Fruit fly (Drosophila melanogaster) whole organism, embryonic: Measurements from ENCODE around the gene CG32040.
A peak's percentile ranks its signal among the peaks of the same experiment; 100 is the strongest.

Experiments used
- ATbp ChIP-seq: fragments of 200-800 bp; sonication (Bioruptor generic); optimal IDR thresholded peaks from 2 replicates; lab custom pipeline; 2017; ENCODE audit warnings: missing biosample characterization, mild to moderate bottlenecking, missing genetic modification characterization, missing genetic modification reagents
- Abd-B ChIP-seq: fragments of 200-800 bp; sonication (Bioruptor generic); optimal IDR thresholded peaks from 2 replicates; lab custom pipeline; 2018; ENCODE audit warnings: missing biosample characterization, mild to moderate bottlenecking, missing genetic modification characterization, moderate library complexity
- CG10366 ChIP-seq: fragments of 200-800 bp; sonication (Bioruptor generic); IDR thresholded peaks from 2 replicates; pipeline ENCODE4 v1.3.6; 2022; ENCODE audit warnings: missing biosample characterization, missing genetic modification characterization
- CG11695 ChIP-seq: fragments of 200-800 bp; sonication (Bioruptor generic); IDR thresholded peaks from 3 replicates; pipeline ENCODE4 v1.3.6; 2022; ENCODE audit warnings: missing biosample characterization, missing genetic modification characterization
- CG13287 ChIP-seq: fragments of 200-800 bp; sonication (Bioruptor generic); IDR thresholded peaks from 2 replicates; pipeline ENCODE4 v1.3.6; 2022; ENCODE audit warnings: missing biosample characterization, missing genetic modification characterization; ENCODE audit not compliant: partially characterized antibody
- CG13624 ChIP-seq: fragments of 200-800 bp; sonication (Bioruptor generic); optimal IDR thresholded peaks from 2 replicates; lab custom pipeline; 2016; ENCODE audit warnings: missing biosample characterization, missing genetic modification characterization
- CG13775 ChIP-seq: fragments of 200-800 bp; sonication (Bioruptor generic); optimal IDR thresholded peaks from 3 replicates; lab custom pipeline; 2017; ENCODE audit warnings: missing biosample characterization, mild to moderate bottlenecking, missing genetic modification characterization
- CG14050 ChIP-seq: fragments of 200-800 bp; sonication (Bioruptor generic); IDR thresholded peaks from 3 replicates; pipeline ENCODE4 v1.3.6; 2022; ENCODE audit warnings: missing biosample characterization, missing genetic modification characterization
- CG15514 ChIP-seq: fragments of 200-800 bp; sonication (Bioruptor generic); optimal IDR thresholded peaks from 3 replicates; lab custom pipeline; 2017; ENCODE audit warnings: missing biosample characterization, missing genetic modification characterization, mild to moderate bottlenecking, moderate library complexity, missing genetic modification reagents
- CG17912 ChIP-seq: fragments of 200-800 bp; sonication (Bioruptor generic); optimal IDR thresholded peaks from 2 replicates; lab custom pipeline; 2018; ENCODE audit warnings: missing biosample characterization, mild to moderate bottlenecking, missing genetic modification characterization
- CG18011 ChIP-seq: fragments of 200-800 bp; sonication (Bioruptor generic); optimal IDR thresholded peaks from 2 replicates; lab custom pipeline; 2017; ENCODE audit warnings: missing biosample characterization, missing genetic modification characterization, mild to moderate bottlenecking, moderate library complexity, missing genotype
- CG1832 ChIP-seq: fragments of 200-800 bp; sonication (Bioruptor generic); optimal IDR thresholded peaks from 2 replicates; lab custom pipeline; 2017; ENCODE audit warnings: missing biosample characterization, mild to moderate bottlenecking, missing genetic modification characterization, inconsistent platforms
- CG34224 ChIP-seq: fragments of 200-800 bp; sonication (Bioruptor generic); IDR thresholded peaks from 3 replicates; pipeline ENCODE4 v1.3.6; 2022; ENCODE audit warnings: missing biosample characterization, missing genetic modification characterization; ENCODE audit not compliant: partially characterized antibody
- CG34376 ChIP-seq: fragments of 200-800 bp; sonication (Bioruptor generic); optimal IDR thresholded peaks from 2 replicates; lab custom pipeline; 2018; ENCODE audit warnings: missing biosample characterization, mild to moderate bottlenecking, missing genetic modification characterization
- CG3995 ChIP-seq: fragments of 200-800 bp; sonication (Bioruptor generic); optimal IDR thresholded peaks from 3 replicates; lab custom pipeline; 2016; ENCODE audit warnings: missing biosample characterization, missing genetic modification characterization
- CG4707 ChIP-seq: fragments of 200-800 bp; sonication (Bioruptor generic); optimal IDR thresholded peaks from 2 replicates; lab custom pipeline; 2018; ENCODE audit warnings: missing biosample characterization, mild to moderate bottlenecking, missing genetic modification characterization, moderate library complexity
- CG6254 ChIP-seq: fragments of 200-800 bp; sonication (Bioruptor generic); optimal IDR thresholded peaks from 3 replicates; lab custom pipeline; 2017; ENCODE audit warnings: mild to moderate bottlenecking, missing biosample characterization, missing genetic modification reagents, missing genetic modification characterization
- CG6272 ChIP-seq: fragments of 200-800 bp; sonication (Bioruptor generic); IDR thresholded peaks from 2 replicates; pipeline ENCODE4 v1.3.6; 2022; ENCODE audit warnings: missing biosample characterization, missing genetic modification characterization
- CG8281 ChIP-seq: fragments of 200-800 bp; sonication (Bioruptor generic); optimal IDR thresholded peaks from 2 replicates; lab custom pipeline; 2018; ENCODE audit warnings: missing biosample characterization, mild to moderate bottlenecking, missing genetic modification characterization, moderate library complexity
- CG9797 ChIP-seq: fragments of 200-800 bp; sonication (Bioruptor generic); optimal IDR thresholded peaks from 3 replicates; lab custom pipeline; 2018; ENCODE audit warnings: missing biosample characterization, mild to moderate bottlenecking, missing genetic modification characterization
- CHES-1-like ChIP-seq: fragments of 200-800 bp; sonication (Bioruptor generic); optimal IDR thresholded peaks from 2 replicates; lab custom pipeline; 2016; ENCODE audit warnings: missing biosample characterization, missing genetic modification characterization
- Camta ChIP-seq: fragments of 200-800 bp; sonication (Bioruptor generic); optimal IDR thresholded peaks from 2 replicates; lab custom pipeline; 2016; ENCODE audit warnings: missing biosample characterization, missing genetic modification characterization
- CrebB ChIP-seq: fragments of 200-800 bp; sonication (Bioruptor generic); optimal IDR thresholded peaks from 3 replicates; lab custom pipeline; 2018; ENCODE audit warnings: missing biosample characterization, mild to moderate bottlenecking, missing genetic modification characterization
- Ets65A ChIP-seq: fragments of 200-800 bp; sonication (Bioruptor generic); peaks from one replicate; lab custom pipeline; 2016; ENCODE audit warnings: missing biosample characterization, missing genetic modification characterization
- Hand ChIP-seq: fragments of 200-800 bp; sonication (Bioruptor generic); optimal IDR thresholded peaks from 2 replicates; lab custom pipeline; 2017; ENCODE audit warnings: mild to moderate bottlenecking, missing biosample characterization, missing genetic modification reagents, missing genetic modification characterization
- Hr51 ChIP-seq, 2 experiments: fragments of 200-800 bp; sonication (Bioruptor generic); optimal IDR thresholded peaks; 2 replicates in 1 of 2; 3 replicates in 1 of 2; lab custom pipeline; 2016 to 2018; ENCODE audit warnings: missing biosample characterization in 2 of 2, missing genetic modification characterization in 2 of 2, mild to moderate bottlenecking in 1 of 2, moderate library complexity in 1 of 2
- Hr78 ChIP-seq, 2 experiments: fragments of 200-800 bp in 1 of 2; fragments of >200 bp in 1 of 2; sonication (Bioruptor generic) in 1 of 2; optimal IDR thresholded peaks; 2 replicates each; lab custom pipeline; 2017 to 2019; ENCODE audit warnings: missing biosample characterization in 2 of 2, missing genetic modification characterization in 2 of 2, mild to moderate bottlenecking in 1 of 2, moderate library complexity in 1 of 2
- Med ChIP-seq: fragments of 200-800 bp; sonication (Bioruptor generic); peaks from one replicate; lab custom pipeline; 2016; ENCODE audit warnings: missing biosample characterization, missing genetic modification characterization, mild to moderate bottlenecking, inconsistent platforms, moderate library complexity
- Optix ChIP-seq: fragments of 200-800 bp; sonication (Bioruptor generic); IDR thresholded peaks from 3 replicates; pipeline ENCODE4 v1.3.6; 2022; ENCODE audit warnings: missing biosample characterization, missing genetic modification characterization
- Trl ChIP-seq, 3 experiments: fragments of >200 bp in 2 of 3; fragments of 200-800 bp in 1 of 3; sonication (Bioruptor generic) in 1 of 3; optimal IDR thresholded peaks; 2 replicates in 1 of 3; 3 replicates in 2 of 3; lab custom pipeline; 2016 to 2017; ENCODE audit warnings: missing biosample characterization in 1 of 3, missing genetic modification characterization in 1 of 3
- bsh ChIP-seq, 2 experiments: fragments of 200-800 bp; sonication (Bioruptor generic); optimal IDR thresholded peaks; 2 replicates each; lab custom pipeline; 2017 to 2018; ENCODE audit warnings: mild to moderate bottlenecking in 2 of 2, missing biosample characterization in 2 of 2, missing genetic modification characterization in 2 of 2, moderate library complexity in 1 of 2
- cg ChIP-seq: fragments of 200-800 bp; sonication (Bioruptor generic); optimal IDR thresholded peaks from 3 replicates; lab custom pipeline; 2019; ENCODE audit warnings: missing biosample characterization, mild to moderate bottlenecking, missing genetic modification characterization, moderate library complexity
- chinmo ChIP-seq: fragments of 200-800 bp; sonication (Bioruptor generic); IDR thresholded peaks from 4 replicates; pipeline ENCODE4 v1.3.6; 2022; ENCODE audit warnings: missing biosample characterization, missing genetic modification characterization; ENCODE audit not compliant: partially characterized antibody
- ems ChIP-seq: fragments of 200-800 bp; sonication (Bioruptor generic); optimal IDR thresholded peaks from 3 replicates; lab custom pipeline; 2016; ENCODE audit warnings: missing biosample characterization, missing genetic modification characterization
- ewg ChIP-seq: fragments of 200-800 bp; sonication (Bioruptor generic); optimal IDR thresholded peaks from 3 replicates; lab custom pipeline; 2017; ENCODE audit warnings: mild to moderate bottlenecking, missing biosample characterization, missing genetic modification reagents, missing genetic modification characterization
- fu2 ChIP-seq: fragments of 200-800 bp; sonication (Bioruptor generic); optimal IDR thresholded peaks from 2 replicates; lab custom pipeline; 2016; ENCODE audit warnings: missing biosample characterization, missing genetic modification characterization
- kay ChIP-seq: fragments of 200-800 bp; sonication (Bioruptor generic); optimal IDR thresholded peaks from 2 replicates; lab custom pipeline; 2016; ENCODE audit warnings: missing biosample characterization, missing genetic modification characterization
- klu ChIP-seq: fragments of 200-800 bp; sonication (Bioruptor generic); IDR thresholded peaks from 2 replicates; pipeline ENCODE4 v1.3.6; 2022; ENCODE audit warnings: missing biosample characterization, missing genetic modification characterization
- ro ChIP-seq: fragments of 200-800 bp; sonication (Bioruptor generic); IDR thresholded peaks from 2 replicates; pipeline ENCODE4 v1.3.6; 2022; ENCODE audit warnings: missing biosample characterization, missing genetic modification characterization
- sd ChIP-seq: fragments of 200-800 bp; sonication (Bioruptor generic); optimal IDR thresholded peaks from 3 replicates; lab custom pipeline; 2018; ENCODE audit warnings: missing biosample characterization, mild to moderate bottlenecking, missing genetic modification characterization, moderate library complexity
- sens ChIP-seq: fragments of 200-800 bp; sonication (Bioruptor generic); peaks from one replicate; lab custom pipeline; 2016; ENCODE audit warnings: missing biosample characterization, missing genetic modification characterization
- sr ChIP-seq: fragments of 200-800 bp; sonication (Bioruptor generic); IDR thresholded peaks from 3 replicates; pipeline ENCODE4 v1.3.6; 2022; ENCODE audit warnings: missing biosample characterization, missing genetic modification characterization
- sug ChIP-seq: fragments of 200-800 bp; optimal IDR thresholded peaks from 2 replicates; lab custom pipeline; 2019; ENCODE audit warnings: missing biosample characterization, mild to moderate bottlenecking, missing genetic modification characterization, moderate library complexity
- tll ChIP-seq, 2 experiments: fragments of 200-800 bp in 1 of 2; fragments of >200 bp in 1 of 2; sonication (Bioruptor generic) in 1 of 2; optimal IDR thresholded peaks; 2 replicates each; lab custom pipeline; 2017 to 2019; ENCODE audit warnings: missing biosample characterization in 2 of 2, missing genetic modification characterization in 2 of 2, mild to moderate bottlenecking in 1 of 2, moderate library complexity in 1 of 2
- tna ChIP-seq: fragments of 200-800 bp; sonication (Bioruptor generic); IDR thresholded peaks from 2 replicates; pipeline ENCODE4 v1.3.6; 2022; ENCODE audit warnings: missing biosample characterization, missing genetic modification characterization; ENCODE audit not compliant: partially characterized antibody
- vvl ChIP-seq: fragments of 200-800 bp; sonication (Bioruptor generic); IDR thresholded peaks from 2 replicates; pipeline ENCODE4 v1.3.6; 2022; ENCODE audit warnings: missing biosample characterization, missing genetic modification characterization

CG32040 gene

dm6 chr3L:9400697-9401353, 47.0 kb downstream of the CG32040 start:
- TF ChIP-seq CG13775 (GFP tag; lab: Kevin White, UChicago) (no peak), CG14050 (GFP tag; lab: Robert Waterston, UW) (peak; percentile 74; the same call in 2 of the 3 replicates), klu (GFP tag; lab: Robert Waterston, UW) (no peak), CG6272 (GFP tag; lab: Robert Waterston, UW) (no peak), cg (GFP tag; lab: Kevin White, UChicago) (peak; percentile 84), kay (GFP tag; lab: Kevin White, UChicago) (peak; percentile 26), Camta (GFP tag; lab: Kevin White, UChicago) (no peak), CG10366 (GFP tag; lab: Robert Waterston, UW) (no peak), sr (GFP tag; lab: Robert Waterston, UW) (0 out of 3 replicates have a peak, but pooled peaks have one; percentile 17), CG17912 (GFP tag; lab: Kevin White, UChicago) (no peak), vvl (GFP tag; lab: Robert Waterston, UW) (no peak), ro (no peak), Abd-B (GFP tag; lab: Kevin White, UChicago) (no peak), Med (GFP tag; lab: Kevin White, UChicago) (peak; percentile 71), tna (GFP tag; lab: Robert Waterston, UW) (no peak), ewg (GFP tag; lab: Kevin White, UChicago) (no peak), CG13287 (no peak), ATbp (GFP tag; lab: Kevin White, UChicago) (no peak), sens (GFP tag; lab: Kevin White, UChicago) (peak; percentile 71), CG8281 (tag; lab: Kevin White, UChicago) (no peak), CG4707 (no peak), CG11695 (GFP tag; lab: Robert Waterston, UW) (no peak), chinmo (peak; percentile 67; the same call in 2 of the 4 replicates), Trl (optimal IDR thresholded peaks at IDR 0.05; lab: Kevin White, UChicago) (peak; percentile 55 to 74), Trl (GFP tag; optimal IDR thresholded peaks at IDR 0.05; lab: Kevin White, UChicago) (no peak), CG15514 (peak; percentile 60), CG9797 (GFP tag; lab: Kevin White, UChicago) (no peak), CG1832 (GFP tag; lab: Kevin White, UChicago) (peak; percentile 3), Hr78 (GFP tag; optimal IDR thresholded peaks at IDR 0.05; lab: Kevin White, UChicago) (no peak), CHES-1-like (peak; percentile 20), fu2 (GFP tag; lab: Kevin White, UChicago) (no peak), CG3995 (GFP tag; lab: Kevin White, UChicago) (no peak), tll (GFP tag; optimal IDR thresholded peaks at IDR 0.05; lab: Kevin White, UChicago) (no peak)

- TF ChIP-seq Hr51 (GFP tag; optimal IDR thresholded peaks at IDR 0.05; lab: Kevin White, UChicago) (no peak), Trl (optimal IDR thresholded peaks at IDR 0.05; lab: Kevin White, UChicago) (peak; percentile 91 to 96), Trl (GFP tag; optimal IDR thresholded peaks at IDR 0.05; lab: Kevin White, UChicago) (peak; percentile 40), ems (GFP tag; lab: Kevin White, UChicago) (no peak), CG13624 (GFP tag; lab: Kevin White, UChicago) (no peak), sr (GFP tag; lab: Robert Waterston, UW) (peak; percentile 57; the same call in 1 of the 3 replicates), Optix (GFP tag; lab: Robert Waterston, UW) (no peak), CG18011 (GFP tag; lab: Kevin White, UChicago) (no peak), Ets65A (GFP tag; lab: Kevin White, UChicago) (no peak), sug (tag; lab: Kevin White, UChicago) (peak; percentile 76), Hand (GFP tag; lab: Kevin White, UChicago) (no peak), CG34224 (peak; percentile 7; the same call in 1 of the 3 replicates), sd (tag; lab: Kevin White, UChicago) (peak; percentile 94), CG34376 (GFP tag; lab: Kevin White, UChicago) (peak; percentile 10), CG6254 (no peak), CrebB (tag; lab: Kevin White, UChicago) (no peak), bsh (GFP tag; optimal IDR thresholded peaks at IDR 0.05; lab: Kevin White, UChicago) (peak in 1 of 2 experiments; percentile 12), vvl (GFP tag; lab: Robert Waterston, UW) (peak; percentile 85)
Measured at dm6 chr3L:9401354-9402156, 47.7 kb downstream of the CG32040 start.
